Worm (Caenorhabditis elegans) whole organism, L3 larva: Measurements from ENCODE around the gene W03B1.5.
"Not testable (repeated sequence)": the region's sequence is repeated elsewhere in the genome, so short reads cannot be mapped to it uniquely, and the experiment has no call there.

Source experiments
- nhr-237 ChIP-seq: fragments of 150-350 bp; optimal IDR thresholded peaks from 2 replicates; lab custom pipeline; 2014; ENCODE audit warnings: missing biosample characterization, missing genetic modification characterization
- nhr-28 ChIP-seq: fragments of 150-350 bp; optimal IDR thresholded peaks from 2 replicates; lab custom pipeline; 2014; ENCODE audit warnings: missing biosample characterization, missing genetic modification characterization
- pha-4 ChIP-seq: fragments of 150-350 bp; optimal IDR thresholded peaks from 2 replicates; lab custom pipeline; 2014; ENCODE audit warnings: missing biosample characterization, missing genetic modification reagents, missing genetic modification characterization

DNA sequence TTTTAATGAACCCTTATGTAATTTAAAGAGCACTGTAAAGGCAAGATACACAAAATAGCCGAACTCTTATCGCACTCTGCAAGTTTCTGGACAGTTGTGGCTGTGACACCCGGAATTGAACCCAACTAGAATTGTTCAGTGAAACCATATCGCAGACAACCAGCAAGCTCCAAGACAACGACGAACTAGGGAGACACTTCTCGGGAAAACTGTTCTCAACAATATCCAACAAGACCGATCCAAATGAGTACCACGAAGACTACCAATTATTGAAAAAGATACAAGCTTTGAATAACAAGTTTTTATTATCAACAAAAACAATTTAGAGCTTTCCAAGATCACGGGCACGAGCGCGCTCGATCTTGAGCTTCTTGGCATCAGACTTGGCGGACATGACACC lies 40.6 kb downstream of the W03B1.5 start:
- TF ChIP-seq nhr-237 (tag; lab: Kevin White, UChicago); nhr-28; pha-4 (tag; lab: Kevin White, UChicago): not testable (repeated sequence)
